Worm (Caenorhabditis elegans) whole organism, L4/young adult: Measurements from ENCODE around the gene nhr-120.

Source experiments
- W03F9.2 ChIP-seq: fragments of 150-350 bp; optimal IDR thresholded peaks from 2 replicates; lab custom pipeline; 2014; ENCODE audit warnings: missing biosample characterization, missing genetic modification characterization
- him-1 ChIP-seq: sonication (generic microtip); optimal IDR thresholded peaks from 2 replicates; lab custom pipeline; 2016; ENCODE audit warnings: missing genotype, missing genetic modification reagents, missing genetic modification characterization, missing compliant biosample characterization

DNA sequence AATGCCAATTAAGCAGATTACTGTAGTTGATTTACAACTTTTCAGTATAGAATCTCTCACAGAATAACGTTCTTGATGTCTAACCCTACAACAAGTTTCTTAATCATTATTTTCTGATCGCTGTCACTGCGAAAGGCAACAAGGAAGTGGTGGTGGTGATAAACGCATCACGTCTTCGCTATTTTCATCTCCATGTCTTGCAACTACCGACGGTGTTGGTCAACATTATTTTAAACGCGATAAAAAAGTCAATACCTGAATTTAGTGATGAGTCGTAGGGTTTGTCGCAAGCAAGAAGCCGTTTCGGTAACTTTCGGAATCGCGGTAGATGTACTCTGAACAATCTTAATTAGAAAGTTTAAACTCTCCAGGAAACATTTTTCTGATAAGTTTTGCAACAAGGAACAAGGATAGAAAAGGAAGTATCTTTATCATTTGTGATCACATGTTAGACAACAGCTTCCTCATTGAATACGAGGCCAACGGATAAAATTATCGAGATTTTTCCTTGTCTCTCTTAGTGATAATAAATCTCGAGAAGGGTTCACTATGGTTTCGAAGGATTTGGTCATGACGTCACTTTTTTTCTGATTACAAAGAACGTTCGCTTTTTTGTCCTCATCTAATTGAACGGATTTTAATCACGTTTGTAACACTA is 23.5 kb upstream of the nhr-120 start:
- no peak for TF ChIP-seq W03F9.2
- TF ChIP-seq him-1 (tag; lab: Kevin White, UChicago): no peak
